Fruit fly (Drosophila melanogaster): ENCODE results near the gene hb.

The hb gene

DNA sequence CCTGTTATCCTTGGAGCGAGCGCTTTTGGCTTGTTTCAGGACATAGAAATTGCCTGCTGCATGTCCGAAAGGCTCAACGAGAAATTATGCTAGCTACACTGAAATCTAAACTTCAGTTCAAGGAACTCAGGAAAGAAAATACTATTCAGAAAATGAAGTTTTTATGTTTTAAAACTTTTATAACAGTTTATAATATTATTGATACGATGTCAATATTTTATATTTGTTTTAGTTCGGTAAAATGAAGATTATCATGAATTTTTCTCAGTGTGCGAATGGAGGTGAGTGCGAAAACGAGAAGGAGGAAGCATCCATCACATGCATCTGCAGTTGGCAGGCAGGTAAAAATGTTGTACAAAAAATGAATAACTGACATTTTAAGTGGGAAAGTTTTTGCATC is 48.7 kb upstream of the hb start (continued):
- TF ChIP-seq Six4 (GFP tag; optimal IDR thresholded peaks at IDR 0.05) (peak; percentile 56), Sox100B (GFP tag; optimal IDR thresholded peaks at IDR 0.05) (peak; percentile 68), tap (tag; optimal IDR thresholded peaks at IDR 0.05) (peak; percentile 37), CG43689 (GFP tag; IDR thresholded peaks at IDR 0.05) (0 out of 2 replicates have a peak, but pooled peaks have one; percentile 34), ato (GFP tag; IDR thresholded peaks at IDR 0.05; ENCODE audit: partially characterized antibody) (no peak), nerfin-1 (tag; optimal IDR thresholded peaks at IDR 0.05) (no peak), fd96Cb (tag; optimal IDR thresholded peaks at IDR 0.05) (peak; percentile 44), CG13424 (tag; optimal IDR thresholded peaks at IDR 0.05) (peak; percentile 59), CG1602 (GFP tag; optimal IDR thresholded peaks at IDR 0.05) (peak; percentile 45), Sry-δ (GFP tag; optimal IDR thresholded peaks at IDR 0.05) (no peak), amos (GFP tag; IDR thresholded peaks at IDR 0.05; ENCODE audit: partially characterized antibody) (no peak), CG30403 (GFP tag; optimal IDR thresholded peaks at IDR 0.05) (peak; percentile 71), Hr39 (optimal IDR thresholded peaks at IDR 0.05) (no peak), Gug (GFP tag; IDR thresholded peaks at IDR 0.05) (no peak), CG8765 (GFP tag; IDR thresholded peaks at IDR 0.05) (peak; percentile 63), Nf-YA (GFP tag; IDR thresholded peaks at IDR 0.05) (peak; percentile 54), sim (GFP tag; IDR thresholded peaks at IDR 0.05) (peak; percentile 63; the same call in 1 of the 2 replicates), bigmax (GFP tag; optimal IDR thresholded peaks at IDR 0.05) (no peak), Hr3 (GFP tag; optimal IDR thresholded peaks at IDR 0.05) (peak; percentile 49), CG10366 (GFP tag; IDR thresholded peaks at IDR 0.05) (0 out of 2 replicates have a peak, but pooled peaks have one; percentile 21), CG3281 (GFP tag; optimal IDR thresholded peaks at IDR 0.05) (peak; percentile 38), klu (GFP tag; IDR thresholded peaks at IDR 0.05) (0 out of 2 replicates have a peak, but pooled peaks have one; percentile 33), Drgx (GFP tag; IDR thresholded peaks at IDR 0.05) (peak; percentile 81), CG18262 (tag; optimal IDR thresholded peaks at IDR 0.05) (peak; percentile 75), CG8388 (GFP tag; optimal IDR thresholded peaks at IDR 0.05) (peak; percentile 80), emc (GFP tag; optimal IDR thresholded peaks at IDR 0.05) (no peak), sob (GFP tag; IDR thresholded peaks at IDR 0.05) (peak; percentile 55; the same call in 1 of the 2 replicates), CG32532 (GFP tag; IDR thresholded peaks at IDR 0.05) (peak; percentile 40; the same call in 1 of the 2 replicates), chn (GFP tag; optimal IDR thresholded peaks at IDR 0.05) (peak; percentile 49), slou (GFP tag; optimal IDR thresholded peaks at IDR 0.05) (no peak), CG6854 (GFP tag; optimal IDR thresholded peaks at IDR 0.05) (peak; percentile 15), Elba2 (GFP tag; optimal IDR thresholded peaks at IDR 0.05) (peak; percentile 78), Mad (GFP tag; optimal IDR thresholded peaks at IDR 0.05) (peak; percentile 55), CG1024 (GFP tag; IDR thresholded peaks at IDR 0.05) (peak; percentile 42; the same call in 1 of the 2 replicates), CG17612 (GFP tag; IDR thresholded peaks at IDR 0.05) (no peak), ro (GFP tag; IDR thresholded peaks at IDR 0.05) (no peak; the same call in 1 of the 2 replicates), pan (optimal IDR thresholded peaks at IDR 0.05) (no peak), pan (GFP tag; optimal IDR thresholded peaks at IDR 0.05 in 1 of 2, IDR thresholded peaks at IDR 0.05 in 1 of 2) (peak in 1 of 2 experiments; percentile 63), ems (GFP tag; optimal IDR thresholded peaks at IDR 0.05) (no peak), HLH4C (GFP tag; IDR thresholded peaks at IDR 0.05; ENCODE audit: partially characterized antibody) (no peak), Antp (GFP tag; optimal IDR thresholded peaks at IDR 0.05) (no peak), Oli (tag; optimal IDR thresholded peaks at IDR 0.05) (peak; percentile 66), Scr (GFP tag; IDR thresholded peaks at IDR 0.05; ENCODE audit: partially characterized antibody) (no peak), CG4328 (GFP tag; optimal IDR thresholded peaks at IDR 0.05) (no peak), Bteb2 (GFP tag; optimal IDR thresholded peaks at IDR 0.05) (no peak), tx (GFP tag; optimal IDR thresholded peaks at IDR 0.05) (no peak), pfk (GFP tag; optimal IDR thresholded peaks at IDR 0.05) (no peak), Usf (GFP tag; optimal IDR thresholded peaks at IDR 0.05) (no peak), Spps (tag; optimal IDR thresholded peaks at IDR 0.05) (peak; percentile 64), Lpt (GFP tag; optimal IDR thresholded peaks at IDR 0.05) (no peak), CG3838 (GFP tag; optimal IDR thresholded peaks at IDR 0.05) (no peak), CG5180 (GFP tag; optimal IDR thresholded peaks at IDR 0.05) (peak; percentile 27)

Measured in whole organism, embryonic.